Fruit fly (Drosophila melanogaster) whole organism, embryonic: Measurements from ENCODE around the gene CG15530.
A peak's percentile ranks its signal among the peaks of the same experiment; 100 is the strongest.

Experiments used
- ATbp ChIP-seq: fragments of 200-800 bp; sonication (Bioruptor generic); optimal IDR thresholded peaks from 2 replicates; lab custom pipeline; 2017; ENCODE audit warnings: missing biosample characterization, mild to moderate bottlenecking, missing genetic modification characterization, missing genetic modification reagents
- Abd-B ChIP-seq: fragments of 200-800 bp; sonication (Bioruptor generic); optimal IDR thresholded peaks from 2 replicates; lab custom pipeline; 2018; ENCODE audit warnings: missing biosample characterization, mild to moderate bottlenecking, missing genetic modification characterization, moderate library complexity
- B-H2 ChIP-seq: fragments of 200-800 bp; sonication (Bioruptor generic); optimal IDR thresholded peaks from 2 replicates; lab custom pipeline; 2018; ENCODE audit warnings: missing biosample characterization, mild to moderate bottlenecking, missing genetic modification characterization
- BEAF-32 ChIP-seq: fragments of 200-800 bp; sonication (Bioruptor generic); optimal IDR thresholded peaks from 3 replicates; lab custom pipeline; 2017; ENCODE audit warnings: missing biosample characterization, missing genetic modification characterization, mild to moderate bottlenecking, moderate library complexity, missing genetic modification reagents
- Bdp1 ChIP-seq: fragments of 200-800 bp; sonication (Bioruptor generic); optimal IDR thresholded peaks from 3 replicates; lab custom pipeline; 2016; ENCODE audit warnings: missing biosample characterization, missing genetic modification characterization
- Bgb ChIP-seq: fragments of 200-800 bp; sonication (Bioruptor generic); IDR thresholded peaks from 2 replicates; pipeline ENCODE4 v1.3.6; 2022; ENCODE audit warnings: missing biosample characterization, missing genetic modification characterization; ENCODE audit not compliant: partially characterized antibody
- CG11696 ChIP-seq: fragments of 200-800 bp; sonication (Bioruptor generic); IDR thresholded peaks from 2 replicates; pipeline ENCODE4 v1.3.6; 2022; ENCODE audit warnings: missing biosample characterization, missing genetic modification characterization
- CG12071 ChIP-seq: fragments of 200-800 bp; sonication (Bioruptor generic); optimal IDR thresholded peaks from 3 replicates; lab custom pipeline; 2018; ENCODE audit warnings: missing biosample characterization, mild to moderate bottlenecking, missing genetic modification characterization
- CG12219 ChIP-seq: fragments of 200-800 bp; sonication (Bioruptor generic); optimal IDR thresholded peaks from 3 replicates; lab custom pipeline; 2018; ENCODE audit warnings: missing biosample characterization, mild to moderate bottlenecking, missing genetic modification characterization
- CG12299 ChIP-seq: fragments of 200-800 bp; sonication (Bioruptor generic); optimal IDR thresholded peaks from 2 replicates; lab custom pipeline; 2018; ENCODE audit warnings: missing biosample characterization, mild to moderate bottlenecking, missing genetic modification characterization
- CG14965 ChIP-seq: fragments of 200-800 bp; sonication (Bioruptor generic); optimal IDR thresholded peaks from 2 replicates; lab custom pipeline; 2016; ENCODE audit warnings: missing biosample characterization, missing genetic modification characterization, borderline replicate concordance
- CG16815 ChIP-seq: fragments of 200-800 bp; sonication (Bioruptor generic); optimal IDR thresholded peaks from 3 replicates; lab custom pipeline; 2017; ENCODE audit warnings: missing biosample characterization, mild to moderate bottlenecking, missing genetic modification characterization
- CG2889 ChIP-seq: fragments of 200-800 bp; sonication (Bioruptor generic); IDR thresholded peaks from 3 replicates; pipeline ENCODE4 v1.3.6; 2022; ENCODE audit warnings: missing biosample characterization, missing genetic modification characterization
- CG42726 ChIP-seq: fragments of 200-800 bp; sonication (Bioruptor generic); IDR thresholded peaks from 2 replicates; pipeline ENCODE4 v1.3.6; 2022; ENCODE audit warnings: missing biosample characterization, missing genetic modification characterization; ENCODE audit not compliant: partially characterized antibody
- CG7357 ChIP-seq: fragments of 200-800 bp; sonication (Bioruptor generic); IDR thresholded peaks from 3 replicates; pipeline ENCODE4 v1.3.6; 2022; ENCODE audit warnings: missing biosample characterization, missing genetic modification characterization
- CG7556 ChIP-seq: fragments of 200-800 bp; sonication (Bioruptor generic); optimal IDR thresholded peaks from 2 replicates; lab custom pipeline; 2017; ENCODE audit warnings: missing biosample characterization, mild to moderate bottlenecking, missing genetic modification characterization
- CG9437 ChIP-seq: fragments of 200-800 bp; sonication (Bioruptor generic); optimal IDR thresholded peaks from 2 replicates; lab custom pipeline; 2018; ENCODE audit warnings: missing biosample characterization, mild to moderate bottlenecking, missing genetic modification characterization
- CG9727 ChIP-seq: fragments of 200-800 bp; sonication (Bioruptor generic); optimal IDR thresholded peaks from 3 replicates; lab custom pipeline; 2017; ENCODE audit warnings: missing biosample characterization, mild to moderate bottlenecking, missing genetic modification characterization
- CHES-1-like ChIP-seq: fragments of 200-800 bp; sonication (Bioruptor generic); optimal IDR thresholded peaks from 2 replicates; lab custom pipeline; 2016; ENCODE audit warnings: missing biosample characterization, missing genetic modification characterization
- Camta ChIP-seq: fragments of 200-800 bp; sonication (Bioruptor generic); optimal IDR thresholded peaks from 2 replicates; lab custom pipeline; 2016; ENCODE audit warnings: missing biosample characterization, missing genetic modification characterization
- D19A ChIP-seq: fragments of 200-800 bp; optimal IDR thresholded peaks from 3 replicates; lab custom pipeline; 2019; ENCODE audit warnings: missing biosample characterization, mild to moderate bottlenecking, missing genetic modification characterization, moderate library complexity
- Dbx ChIP-seq: fragments of 200-800 bp; sonication (Bioruptor generic); IDR thresholded peaks from 3 replicates; pipeline ENCODE4 v1.3.6; 2022; ENCODE audit warnings: missing biosample characterization, missing genetic modification characterization
- Kr ChIP-seq: fragments of 200-800 bp; sonication (Bioruptor generic); optimal IDR thresholded peaks from 2 replicates; lab custom pipeline; 2017; ENCODE audit warnings: missing biosample characterization, mild to moderate bottlenecking, missing genetic modification characterization
- Meics ChIP-seq: fragments of 200-800 bp; sonication (Bioruptor generic); optimal IDR thresholded peaks from 2 replicates; lab custom pipeline; 2017; ENCODE audit warnings: missing biosample characterization, mild to moderate bottlenecking, missing genetic modification characterization
- Mrtf ChIP-seq: fragments of 200-800 bp; sonication (Bioruptor generic); IDR thresholded peaks from 3 replicates; pipeline ENCODE4 v1.3.6; 2022; ENCODE audit warnings: missing biosample characterization, missing genetic modification characterization
- NFAT ChIP-seq: fragments of 200-800 bp; sonication (Bioruptor generic); IDR thresholded peaks from 2 replicates; pipeline ENCODE4 v1.3.6; 2022; ENCODE audit warnings: missing biosample characterization, missing genetic modification characterization
- Poxn ChIP-seq: fragments of 200-800 bp; sonication (Bioruptor generic); IDR thresholded peaks from 2 replicates; pipeline ENCODE4 v1.3.6; 2022; ENCODE audit warnings: missing biosample characterization, missing genetic modification characterization
- az2 ChIP-seq: fragments of 200-800 bp; sonication (Bioruptor generic); optimal IDR thresholded peaks from 3 replicates; lab custom pipeline; 2016; ENCODE audit warnings: missing biosample characterization, missing genetic modification characterization
- br ChIP-seq: fragments of >200 bp; optimal IDR thresholded peaks from 2 replicates; lab custom pipeline; 2017
- cato ChIP-seq: fragments of 200-800 bp; sonication (Bioruptor generic); optimal IDR thresholded peaks from 2 replicates; lab custom pipeline; 2016; ENCODE audit warnings: missing biosample characterization, missing genetic modification characterization, borderline replicate concordance
- chinmo ChIP-seq: fragments of 200-800 bp; sonication (Bioruptor generic); IDR thresholded peaks from 4 replicates; pipeline ENCODE4 v1.3.6; 2022; ENCODE audit warnings: missing biosample characterization, missing genetic modification characterization; ENCODE audit not compliant: partially characterized antibody
- ci ChIP-seq: fragments of 200-800 bp; sonication (Bioruptor generic); IDR thresholded peaks from 3 replicates; pipeline ENCODE4 v1.3.6; 2022; ENCODE audit warnings: missing biosample characterization, missing genetic modification characterization
- en ChIP-seq: fragments of 200-800 bp; sonication (Bioruptor generic); optimal IDR thresholded peaks from 2 replicates; lab custom pipeline; 2016; ENCODE audit warnings: missing biosample characterization, missing genetic modification characterization
- hkb ChIP-seq, 2 experiments: fragments of 200-800 bp in 1 of 2; fragments of >200 bp in 1 of 2; sonication (Bioruptor generic) in 1 of 2; IDR thresholded peaks in 1 of 2; optimal IDR thresholded peaks in 1 of 2; 2 replicates each; pipeline versions ENCODE4 v1.3.6 to Lab custom; 2017 to 2022; ENCODE audit warnings: missing biosample characterization in 1 of 2, missing genetic modification characterization in 1 of 2
- klu ChIP-seq: fragments of 200-800 bp; sonication (Bioruptor generic); IDR thresholded peaks from 2 replicates; pipeline ENCODE4 v1.3.6; 2022; ENCODE audit warnings: missing biosample characterization, missing genetic modification characterization
- mirr ChIP-seq: fragments of 200-800 bp; sonication (Bioruptor generic); optimal IDR thresholded peaks from 3 replicates; lab custom pipeline; 2018; ENCODE audit warnings: missing biosample characterization, mild to moderate bottlenecking, missing genetic modification characterization
- p53 ChIP-seq: fragments of 200-800 bp; sonication (Bioruptor generic); optimal IDR thresholded peaks from 2 replicates; lab custom pipeline; 2016; ENCODE audit warnings: missing biosample characterization, missing genetic modification characterization
- pan ChIP-seq, 4 experiments: fragments of >200 bp in 3 of 4; fragments of 200-800 bp in 1 of 4; sonication (Bioruptor generic) in 1 of 4; optimal IDR thresholded peaks in 3 of 4; IDR thresholded peaks in 1 of 4; 2 replicates each; pipeline versions ENCODE4 v1.3.6 to Lab custom; 2017 to 2022; ENCODE audit warnings: missing biosample characterization in 2 of 4, missing genetic modification characterization in 2 of 4, mixed read lengths in 1 of 4
- pho ChIP-seq: fragments of 200-800 bp; sonication (Bioruptor generic); optimal IDR thresholded peaks from 2 replicates; lab custom pipeline; 2016; ENCODE audit warnings: missing biosample characterization, missing genetic modification characterization
- repo ChIP-seq: fragments of 200-800 bp; sonication (Bioruptor generic); optimal IDR thresholded peaks from 2 replicates; lab custom pipeline; 2016; ENCODE audit warnings: missing biosample characterization, missing genetic modification characterization
- sc ChIP-seq, 3 experiments: fragments of >200 bp in 2 of 3; fragments of 200-800 bp in 1 of 3; sonication (Bioruptor generic) in 1 of 3; optimal IDR thresholded peaks; 2 replicates in 2 of 3; 3 replicates in 1 of 3; lab custom pipeline; 2017; ENCODE audit warnings: mild to moderate bottlenecking in 1 of 3, missing biosample characterization in 1 of 3, missing genetic modification characterization in 1 of 3, missing genetic modification reagents in 1 of 3
- sr ChIP-seq: fragments of 200-800 bp; sonication (Bioruptor generic); IDR thresholded peaks from 3 replicates; pipeline ENCODE4 v1.3.6; 2022; ENCODE audit warnings: missing biosample characterization, missing genetic modification characterization
- tgo ChIP-seq: fragments of 200-800 bp; sonication (Bioruptor generic); IDR thresholded peaks from 3 replicates; pipeline ENCODE4 v1.3.6; 2022; ENCODE audit warnings: missing biosample characterization, missing genetic modification characterization
- tll ChIP-seq, 2 experiments: fragments of 200-800 bp in 1 of 2; fragments of >200 bp in 1 of 2; sonication (Bioruptor generic) in 1 of 2; optimal IDR thresholded peaks; 2 replicates each; lab custom pipeline; 2017 to 2019; ENCODE audit warnings: missing biosample characterization in 2 of 2, missing genetic modification characterization in 2 of 2, mild to moderate bottlenecking in 1 of 2, moderate library complexity in 1 of 2
- ttk ChIP-seq: fragments of 200-800 bp; sonication (Bioruptor generic); IDR thresholded peaks from 2 replicates; pipeline ENCODE4 v2.1.2; 2022; ENCODE audit warnings: missing biosample characterization, missing genetic modification characterization
- tup ChIP-seq: fragments of 200-800 bp; sonication (Bioruptor generic); optimal IDR thresholded peaks from 2 replicates; lab custom pipeline; 2016; ENCODE audit warnings: missing biosample characterization, mild to moderate bottlenecking, missing genetic modification characterization, moderate library complexity
- tx ChIP-seq: fragments of 200-800 bp; sonication (Bioruptor generic); optimal IDR thresholded peaks from 2 replicates; lab custom pipeline; 2016; ENCODE audit warnings: missing biosample characterization, missing genetic modification characterization

CG15530 gene

DNA sequence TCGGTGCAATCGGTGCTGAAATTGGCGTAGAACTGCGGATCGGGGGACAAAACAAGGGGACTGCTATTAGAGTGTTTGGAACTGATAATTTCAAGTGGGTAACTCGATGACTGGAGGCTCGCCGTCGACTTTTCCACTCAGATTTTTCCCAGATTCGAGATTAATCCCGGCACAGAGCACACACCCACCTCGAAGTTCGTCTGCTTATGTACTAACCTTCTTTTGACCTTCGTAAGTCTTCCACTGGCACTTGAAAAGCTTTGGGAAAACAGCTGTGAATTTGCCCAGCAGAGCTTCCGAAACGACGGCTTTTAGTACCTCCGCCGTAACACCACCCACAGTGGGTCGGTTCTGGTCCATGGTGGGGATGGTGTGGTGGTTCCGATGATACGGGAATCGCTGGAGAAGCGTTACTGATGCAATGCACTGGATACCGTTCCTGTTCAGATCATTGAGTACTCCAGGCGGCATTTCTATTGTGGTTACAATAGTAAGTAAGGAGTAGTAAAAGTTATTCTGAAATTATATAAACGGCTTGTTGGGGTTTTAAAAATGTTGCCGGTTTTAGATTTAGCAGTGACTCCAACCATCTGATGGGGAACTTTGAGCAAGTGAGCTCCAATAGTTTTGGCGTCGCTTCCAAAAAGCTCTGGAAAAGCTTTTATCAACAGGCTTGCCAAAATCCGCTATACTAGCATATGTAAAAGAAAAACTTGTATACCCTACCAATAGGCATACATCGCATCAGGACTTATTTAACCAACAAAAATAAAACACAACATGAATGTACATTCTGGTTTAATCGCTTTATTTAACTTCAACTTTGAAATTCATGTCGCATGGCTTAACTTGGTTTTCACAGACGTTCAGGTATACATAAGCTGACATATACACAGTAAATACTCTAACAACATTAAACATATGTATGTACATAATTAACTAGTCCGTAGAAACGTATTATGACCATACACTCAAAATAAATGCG lies 43.3 kb upstream of the CG15530 start, which contains the start of gene Tpi (continued):
- TF ChIP-seq az2: peak; percentile 41
- TF ChIP-seq CG7556 (GFP tag; lab: Kevin White, UChicago): peak; percentile 25
- peak; percentile 8 for TF ChIP-seq Meics (GFP tag; lab: Kevin White, UChicago)
- no peak for TF ChIP-seq Abd-B (GFP tag; lab: Kevin White, UChicago)
- peak; percentile 7 for TF ChIP-seq Camta (GFP tag; lab: Kevin White, UChicago)
- TF ChIP-seq CG2889 (GFP tag; lab: Robert Waterston, UW): no peak
- TF ChIP-seq CG7357: no peak
- TF ChIP-seq en: no peak
- no peak for TF ChIP-seq cato (GFP tag; lab: Kevin White, UChicago)
- TF ChIP-seq CG12219 (GFP tag; lab: Kevin White, UChicago): peak; percentile 46
- peak; percentile 2 for TF ChIP-seq CG12071
- TF ChIP-seq CG9727: no peak
- no peak for TF ChIP-seq Kr (GFP tag; lab: Kevin White, UChicago)
- no peak for TF ChIP-seq tll (GFP tag; optimal IDR thresholded peaks at IDR 0.05; lab: Kevin White, UChicago)
- no peak for TF ChIP-seq Poxn
- no peak for TF ChIP-seq Mrtf (GFP tag; lab: Robert Waterston, UW)
- TF ChIP-seq sc (optimal IDR thresholded peaks at IDR 0.05; lab: Kevin White, UChicago): no peak
- no peak for TF ChIP-seq sc (GFP tag; optimal IDR thresholded peaks at IDR 0.05; lab: Kevin White, UChicago)
- TF ChIP-seq br: no peak
- TF ChIP-seq p53 (GFP tag; lab: Kevin White, UChicago): no peak
- no peak for TF ChIP-seq repo (GFP tag; lab: Kevin White, UChicago)
- TF ChIP-seq CG11696 (GFP tag; lab: Robert Waterston, UW): no peak
- no peak for TF ChIP-seq pan (optimal IDR thresholded peaks at IDR 0.05; lab: Kevin White, UChicago)
- TF ChIP-seq pan (GFP tag; optimal IDR thresholded peaks at IDR 0.05 in 1 of 2, IDR thresholded peaks at IDR 0.05 in 1 of 2): peak in 1 of 2 experiments; percentile 28
- TF ChIP-seq NFAT (GFP tag; lab: Robert Waterston, UW): peak; percentile 37; the same call in 1 of the 2 replicates
- TF ChIP-seq ATbp (GFP tag; lab: Kevin White, UChicago): no peak
- TF ChIP-seq Bgb: no peak; the same call in 1 of the 2 replicates
- no peak for TF ChIP-seq tx
- TF ChIP-seq pho: peak; percentile 28
- no peak for TF ChIP-seq CG14965 (GFP tag; lab: Kevin White, UChicago)
- peak; percentile 97 for TF ChIP-seq hkb (optimal IDR thresholded peaks at IDR 0.05; lab: Kevin White, UChicago)
- no peak for TF ChIP-seq hkb (GFP tag; IDR thresholded peaks at IDR 0.05; lab: Robert Waterston, UW)
- no peak for TF ChIP-seq CG16815 (GFP tag; lab: Kevin White, UChicago)
- peak; percentile 70 for TF ChIP-seq D19A (tag; lab: Kevin White, UChicago)
- TF ChIP-seq BEAF-32: peak; percentile 29
- TF ChIP-seq chinmo (GFP tag; lab: Robert Waterston, UW): no peak
- no peak for TF ChIP-seq B-H2
- peak; percentile 17 for TF ChIP-seq CHES-1-like (GFP tag; lab: Kevin White, UChicago)
- no peak for TF ChIP-seq tup (GFP tag; lab: Kevin White, UChicago)
- no peak for TF ChIP-seq mirr (GFP tag; lab: Kevin White, UChicago)
- no peak for TF ChIP-seq Dbx (GFP tag; lab: Robert Waterston, UW)
- TF ChIP-seq ci (GFP tag; lab: Robert Waterston, UW): peak; percentile 72; the same call in 2 of the 3 replicates
- TF ChIP-seq sr (GFP tag; lab: Robert Waterston, UW): peak; percentile 59; the same call in 1 of the 3 replicates
- no peak for TF ChIP-seq ttk (GFP tag; lab: Robert Waterston, UW)
- TF ChIP-seq CG9437 (GFP tag; lab: Kevin White, UChicago): peak; percentile 5
- TF ChIP-seq CG12299 (tag; lab: Kevin White, UChicago): no peak
- TF ChIP-seq Bdp1 (GFP tag; lab: Kevin White, UChicago): no peak
- TF ChIP-seq CG42726 (GFP tag; lab: Robert Waterston, UW): no peak
- TF ChIP-seq klu (GFP tag; lab: Robert Waterston, UW): no peak
- TF ChIP-seq tgo (GFP tag; lab: Robert Waterston, UW): peak; percentile 34; the same call in 1 of the 3 replicates
